Fruit fly (Drosophila melanogaster) whole organism, embryonic: ENCODE results near the gene Moca-cyp.
A peak's percentile ranks its signal among the peaks of the same experiment; 100 is the strongest.

Experiments
- Bgb ChIP-seq: fragments of 200-800 bp; sonication (Bioruptor generic); IDR thresholded peaks from 2 replicates; pipeline ENCODE4 v1.3.6; 2022; ENCODE audit warnings: missing biosample characterization, missing genetic modification characterization; ENCODE audit not compliant: partially characterized antibody
- CG10267 ChIP-seq: fragments of 200-800 bp; sonication (Bioruptor generic); optimal IDR thresholded peaks from 2 replicates; lab custom pipeline; 2018; ENCODE audit warnings: missing biosample characterization, mild to moderate bottlenecking, missing genetic modification characterization, moderate library complexity
- CG10431 ChIP-seq: fragments of 200-800 bp; sonication (Bioruptor generic); optimal IDR thresholded peaks from 3 replicates; lab custom pipeline; 2018; ENCODE audit warnings: missing biosample characterization, mild to moderate bottlenecking, missing genetic modification characterization
- CG11504 ChIP-seq: fragments of 200-800 bp; sonication (Bioruptor generic); optimal IDR thresholded peaks from 3 replicates; lab custom pipeline; 2019; ENCODE audit warnings: missing biosample characterization, mild to moderate bottlenecking, missing genetic modification characterization, moderate library complexity
- CG12744 ChIP-seq: fragments of 200-800 bp; sonication (Bioruptor generic); optimal IDR thresholded peaks from 2 replicates; lab custom pipeline; 2016; ENCODE audit warnings: missing biosample characterization, missing genetic modification characterization
- CG15514 ChIP-seq: fragments of 200-800 bp; sonication (Bioruptor generic); optimal IDR thresholded peaks from 3 replicates; lab custom pipeline; 2017; ENCODE audit warnings: missing biosample characterization, missing genetic modification characterization, mild to moderate bottlenecking, moderate library complexity, missing genetic modification reagents
- CG17829 ChIP-seq: fragments of 200-800 bp; optimal IDR thresholded peaks from 2 replicates; lab custom pipeline; 2019; ENCODE audit warnings: missing biosample characterization, mild to moderate bottlenecking, missing genetic modification characterization, moderate library complexity
- CG2678 ChIP-seq: fragments of 200-800 bp; sonication (Bioruptor generic); optimal IDR thresholded peaks from 3 replicates; lab custom pipeline; 2019; ENCODE audit warnings: missing biosample characterization, mild to moderate bottlenecking, missing genetic modification characterization, moderate library complexity
- CG33213 ChIP-seq: fragments of 200-800 bp; sonication (Bioruptor generic); optimal IDR thresholded peaks from 3 replicates; lab custom pipeline; 2016; ENCODE audit warnings: missing biosample characterization, missing genetic modification characterization
- CG3847 ChIP-seq: fragments of 200-800 bp; sonication (Bioruptor generic); IDR thresholded peaks from 2 replicates; pipeline ENCODE4 v1.3.6; 2022; ENCODE audit warnings: missing biosample characterization, missing genetic modification characterization
- CG4282 ChIP-seq: fragments of 200-800 bp; sonication (Bioruptor generic); optimal IDR thresholded peaks from 2 replicates; lab custom pipeline; 2016; ENCODE audit warnings: missing biosample characterization, missing genetic modification characterization
- CG6791 ChIP-seq: fragments of 200-800 bp; sonication (Bioruptor generic); IDR thresholded peaks from 3 replicates; pipeline ENCODE4 v1.3.6; 2022; ENCODE audit warnings: missing biosample characterization, missing genetic modification characterization; ENCODE audit not compliant: partially characterized antibody
- CG7357 ChIP-seq: fragments of 200-800 bp; sonication (Bioruptor generic); IDR thresholded peaks from 3 replicates; pipeline ENCODE4 v1.3.6; 2022; ENCODE audit warnings: missing biosample characterization, missing genetic modification characterization
- CG8290 ChIP-seq, 3 experiments: fragments of 200-800 bp; sonication (Bioruptor generic); optimal IDR thresholded peaks; 2 replicates each; lab custom pipeline; 2016 to 2019; ENCODE audit warnings: missing biosample characterization in 3 of 3, missing genetic modification characterization in 3 of 3, mild to moderate bottlenecking in 2 of 3, moderate library complexity in 1 of 3
- CG8388 ChIP-seq: fragments of 200-800 bp; sonication (Bioruptor generic); optimal IDR thresholded peaks from 2 replicates; lab custom pipeline; 2019; ENCODE audit warnings: missing biosample characterization, mild to moderate bottlenecking, missing genetic modification characterization, moderate library complexity
- Ets97D ChIP-seq: fragments of 200-800 bp; sonication (Bioruptor generic); optimal IDR thresholded peaks from 3 replicates; lab custom pipeline; 2016; ENCODE audit warnings: missing biosample characterization, missing genetic modification characterization
- GATAe ChIP-seq: fragments of 200-800 bp; sonication (Bioruptor generic); conservative IDR thresholded peaks from 2 replicates; pipeline ENCODE4 v1.3.6; 2022; ENCODE audit warnings: missing biosample characterization, missing genetic modification characterization
- Hmr ChIP-seq: fragments of 200-800 bp; sonication (Bioruptor generic); optimal IDR thresholded peaks from 3 replicates; lab custom pipeline; 2017; ENCODE audit warnings: mild to moderate bottlenecking, missing biosample characterization, missing genetic modification reagents, missing genetic modification characterization
- Kr ChIP-seq: fragments of 200-800 bp; sonication (Bioruptor generic); optimal IDR thresholded peaks from 2 replicates; lab custom pipeline; 2017; ENCODE audit warnings: missing biosample characterization, mild to moderate bottlenecking, missing genetic modification characterization
- Lhr ChIP-seq: fragments of 200-800 bp; sonication (Bioruptor generic); optimal IDR thresholded peaks from 3 replicates; lab custom pipeline; 2017; ENCODE audit warnings: mild to moderate bottlenecking, missing biosample characterization, missing genetic modification reagents, missing genetic modification characterization
- MBD-R2 ChIP-seq: fragments of 200-800 bp; sonication (Bioruptor generic); IDR thresholded peaks from 2 replicates; pipeline ENCODE4 v1.3.6; 2022; ENCODE audit warnings: missing biosample characterization, missing genetic modification characterization
- Opbp ChIP-seq: fragments of 200-800 bp; sonication (Bioruptor generic); IDR thresholded peaks from 3 replicates; pipeline ENCODE4 v1.3.6; 2022; ENCODE audit warnings: missing biosample characterization, missing genetic modification characterization; ENCODE audit not compliant: partially characterized antibody
- Rfx ChIP-seq: fragments of 200-800 bp; sonication (Bioruptor generic); IDR thresholded peaks from 2 replicates; pipeline ENCODE4 v1.3.6; 2022; ENCODE audit warnings: missing biosample characterization, missing genetic modification characterization
- ac ChIP-seq: fragments of 200-800 bp; sonication (Bioruptor generic); optimal IDR thresholded peaks from 3 replicates; lab custom pipeline; 2017; ENCODE audit warnings: missing biosample characterization, mild to moderate bottlenecking, missing genetic modification characterization
- ewg ChIP-seq: fragments of 200-800 bp; sonication (Bioruptor generic); optimal IDR thresholded peaks from 3 replicates; lab custom pipeline; 2017; ENCODE audit warnings: mild to moderate bottlenecking, missing biosample characterization, missing genetic modification reagents, missing genetic modification characterization
- exex ChIP-seq: fragments of 200-800 bp; sonication (Bioruptor generic); optimal IDR thresholded peaks from 4 replicates; lab custom pipeline; 2018; ENCODE audit warnings: missing biosample characterization, mild to moderate bottlenecking, missing genetic modification characterization, moderate library complexity
- grau ChIP-seq: fragments of 200-800 bp; optimal IDR thresholded peaks from 3 replicates; lab custom pipeline; 2019; ENCODE audit warnings: missing biosample characterization, mild to moderate bottlenecking, missing genetic modification characterization, moderate library complexity
- insv ChIP-seq, 2 experiments: fragments of 200-800 bp; sonication (Bioruptor generic); optimal IDR thresholded peaks; 3 replicates each; lab custom pipeline; 2016 to 2018; ENCODE audit warnings: missing biosample characterization in 2 of 2, missing genetic modification characterization in 2 of 2
- inv ChIP-seq: fragments of 200-800 bp; sonication (Bioruptor generic); IDR thresholded peaks from 2 replicates; pipeline ENCODE4 v1.3.6; 2022; ENCODE audit warnings: missing biosample characterization, missing genetic modification characterization; ENCODE audit not compliant: partially characterized antibody
- mirr ChIP-seq: fragments of 200-800 bp; sonication (Bioruptor generic); optimal IDR thresholded peaks from 3 replicates; lab custom pipeline; 2018; ENCODE audit warnings: missing biosample characterization, mild to moderate bottlenecking, missing genetic modification characterization
- nau ChIP-seq: fragments of 200-800 bp; sonication (Bioruptor generic); optimal IDR thresholded peaks from 3 replicates; lab custom pipeline; 2017; ENCODE audit warnings: missing biosample characterization, mild to moderate bottlenecking, missing genetic modification characterization, missing genetic modification reagents
- nmo ChIP-seq: fragments of 200-800 bp; sonication (Bioruptor generic); optimal IDR thresholded peaks from 2 replicates; lab custom pipeline; 2018; ENCODE audit warnings: missing biosample characterization, mild to moderate bottlenecking, missing genetic modification characterization, moderate library complexity
- schlank ChIP-seq: fragments of 200-800 bp; sonication (Bioruptor generic); optimal IDR thresholded peaks from 2 replicates; lab custom pipeline; 2018; ENCODE audit warnings: missing biosample characterization, mild to moderate bottlenecking, missing genetic modification characterization
- sd ChIP-seq: fragments of 200-800 bp; sonication (Bioruptor generic); optimal IDR thresholded peaks from 3 replicates; lab custom pipeline; 2018; ENCODE audit warnings: missing biosample characterization, mild to moderate bottlenecking, missing genetic modification characterization, moderate library complexity
- sens ChIP-seq: fragments of 200-800 bp; sonication (Bioruptor generic); peaks from one replicate; lab custom pipeline; 2016; ENCODE audit warnings: missing biosample characterization, missing genetic modification characterization
- ssp ChIP-seq: fragments of 200-800 bp; sonication (Bioruptor generic); IDR thresholded peaks from 2 replicates; pipeline ENCODE4 v1.3.6; 2022; ENCODE audit warnings: missing biosample characterization, missing genetic modification characterization
- tin ChIP-seq: fragments of 200-800 bp; sonication (Bioruptor generic); optimal IDR thresholded peaks from 3 replicates; lab custom pipeline; 2016; ENCODE audit warnings: missing biosample characterization, missing genetic modification characterization
- trem ChIP-seq: fragments of 200-800 bp; optimal IDR thresholded peaks from 3 replicates; lab custom pipeline; 2019; ENCODE audit warnings: missing biosample characterization, mild to moderate bottlenecking, missing genetic modification characterization, moderate library complexity
- zen ChIP-seq: fragments of 200-800 bp; sonication (Bioruptor generic); optimal IDR thresholded peaks from 3 replicates; lab custom pipeline; 2018; ENCODE audit warnings: missing biosample characterization, mild to moderate bottlenecking, missing genetic modification characterization, moderate library complexity

The Moca-cyp gene

dm6 chr3R:28345287-28345686, 5.2 kb downstream of the Moca-cyp start (continued):
- peak; percentile 44 for TF ChIP-seq Hmr (GFP tag; lab: Kevin White, UChicago)
- TF ChIP-seq Kr (GFP tag; lab: Kevin White, UChicago), result no peak
- TF ChIP-seq tin, result peak; percentile 14
- TF ChIP-seq Opbp (GFP tag; lab: Robert Waterston, UW), result peak; percentile 10; the same call in 2 of the 3 replicates
- TF ChIP-seq ac (GFP tag; lab: Kevin White, UChicago), result no peak
- TF ChIP-seq nmo, result peak; percentile 32
- peak; percentile 27 for TF ChIP-seq CG17829
- peak; percentile 33 for TF ChIP-seq CG10267 (tag; lab: Kevin White, UChicago)
- no peak for TF ChIP-seq CG4282
- peak; percentile 36; the same call in 1 of the 2 replicates for TF ChIP-seq CG3847 (GFP tag; lab: Robert Waterston, UW)
- TF ChIP-seq schlank (tag; lab: Kevin White, UChicago), result no peak
- peak; percentile 63 for TF ChIP-seq Lhr (GFP tag; lab: Kevin White, UChicago)
- no peak for TF ChIP-seq CG2678 (tag; lab: Kevin White, UChicago)
- TF ChIP-seq ewg (GFP tag; lab: Kevin White, UChicago), result peak; percentile 16
- TF ChIP-seq CG33213 (GFP tag; lab: Kevin White, UChicago), result peak; percentile 54
- peak; percentile 59; the same call in 2 of the 3 replicates for TF ChIP-seq CG6791 (GFP tag; lab: Robert Waterston, UW)
- TF ChIP-seq ssp (GFP tag; lab: Robert Waterston, UW), result no peak
- TF ChIP-seq nau (GFP tag; lab: Kevin White, UChicago), result peak; percentile 1
- TF ChIP-seq CG15514 (GFP tag; lab: Kevin White, UChicago), result peak; percentile 49
- TF ChIP-seq CG8290 (GFP tag; optimal IDR thresholded peaks at IDR 0.05; lab: Kevin White, UChicago), result no peak
- TF ChIP-seq CG8290 (tag; optimal IDR thresholded peaks at IDR 0.05; lab: Kevin White, UChicago), result peak in 1 of 2 experiments; percentile 24
- peak; percentile 32 for TF ChIP-seq CG8388 (GFP tag; lab: Kevin White, UChicago)
- peak; percentile 14; the same call in 1 of the 2 replicates for TF ChIP-seq Rfx (GFP tag; lab: Robert Waterston, UW)
- TF ChIP-seq CG12744 (GFP tag; lab: Kevin White, UChicago), result peak; percentile 39
- peak; percentile 6 for TF ChIP-seq grau (tag; lab: Kevin White, UChicago)
- peak; percentile 45 for TF ChIP-seq Ets97D (GFP tag; lab: Kevin White, UChicago)
- TF ChIP-seq MBD-R2, result peak; percentile 39
- TF ChIP-seq CG11504 (tag; lab: Kevin White, UChicago), result peak; percentile 54
- 0 out of 2 replicates have a peak, but pooled peaks have one; percentile 28 for TF ChIP-seq Bgb
- TF ChIP-seq sens (GFP tag; lab: Kevin White, UChicago), result peak; percentile 68
- no peak for TF ChIP-seq inv (GFP tag; lab: Robert Waterston, UW)
- TF ChIP-seq trem, result peak; percentile 60
- peak in 1 of 2 experiments; percentile 51 for TF ChIP-seq insv (GFP tag; optimal IDR thresholded peaks at IDR 0.05; lab: Kevin White, UChicago)
- peak; percentile 15 for TF ChIP-seq zen (tag; lab: Kevin White, UChicago)
- TF ChIP-seq, all 482 proteins: peak for 55

dm6 chr3R:28351942-28352341, 11.8 kb downstream of the Moca-cyp start, which contains the start of gene Or98b:
TSS of gene Or98b (plus strand) at chr3R:28352242.
- no peak for TF ChIP-seq CG7357 (GFP tag; lab: Robert Waterston, UW)
- peak; percentile 41 for TF ChIP-seq sens (GFP tag; lab: Kevin White, UChicago)

- TF ChIP-seq sd (tag; lab: Kevin White, UChicago) (peak; percentile 36), CG10431 (GFP tag; lab: Kevin White, UChicago) (no peak), GATAe (GFP tag; lab: Robert Waterston, UW) (peak; percentile 94), mirr (GFP tag; lab: Kevin White, UChicago) (peak; percentile 41), exex (tag; lab: Kevin White, UChicago) (peak; percentile 63)
Observed at dm6 chr3R:28359613-28360012, 19.5 kb downstream of the Moca-cyp start.
